Worm (Caenorhabditis elegans): ENCODE results near the gene C26D10.3.

The C26D10.3 gene

ce11 chrII:8370194-8370593 lies 45.0 kb downstream of the C26D10.3 start:
- TF ChIP-seq bed-2 (GFP tag; IDR thresholded peaks at IDR 0.05) (no peak), him-1 (tag; optimal IDR thresholded peaks at IDR 0.05) (no peak)

DNA sequence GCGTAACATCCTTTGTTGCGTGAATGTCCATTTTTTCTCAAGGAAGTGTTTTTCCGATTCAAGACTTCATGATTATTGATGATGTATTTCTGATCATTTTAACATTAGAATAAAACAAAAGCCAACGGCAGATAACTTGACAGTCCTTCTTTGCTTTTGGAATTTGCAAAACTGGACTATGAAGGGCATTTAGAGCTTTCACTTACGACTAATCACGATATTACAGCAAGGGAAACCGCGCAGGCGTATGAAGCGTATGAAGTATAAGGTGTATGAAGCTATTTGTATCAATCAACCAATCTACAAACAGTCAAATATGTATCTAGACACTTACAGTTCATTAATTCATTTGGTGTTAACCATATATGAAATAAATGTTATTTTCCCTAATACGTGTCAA lies 52.5 kb downstream of the C26D10.3 start:
- TF ChIP-seq nhr-80 (tag; optimal IDR thresholded peaks at IDR 0.05) (no peak), rec-8 (tag; optimal IDR thresholded peaks at IDR 0.05) (no peak), chd-7 (tag; optimal IDR thresholded peaks at IDR 0.05) (no peak), let-607 (tag; optimal IDR thresholded peaks at IDR 0.05) (no peak), snpc-1.1 (tag; optimal IDR thresholded peaks at IDR 0.05; ENCODE audit: insufficient read depth) (no peak), atf-7 (tag; optimal IDR thresholded peaks at IDR 0.05) (no peak), tbp1 (GFP tag; optimal IDR thresholded peaks at IDR 0.05) (no peak), ztf-6 (GFP tag; IDR thresholded peaks at IDR 0.05) (no peak), ceh-79 (tag; optimal IDR thresholded peaks at IDR 0.05) (no peak)

Data from whole organism, young adult.